Fruit fly (Drosophila melanogaster) whole organism, embryonic: ENCODE results near the gene CG18473.

ENCODE experiments used
- Adf1 ChIP-seq: fragments of 200-800 bp; sonication (Bioruptor generic); IDR thresholded peaks from 2 replicates; pipeline ENCODE4 v1.3.6; 2022; ENCODE audit warnings: missing biosample characterization, missing genetic modification characterization
- CG11093 ChIP-seq: fragments of 200-800 bp; sonication (Bioruptor generic); IDR thresholded peaks from 3 replicates; pipeline ENCODE4 v1.3.6; 2022; ENCODE audit warnings: missing biosample characterization, missing genetic modification characterization
- CG14860 ChIP-seq: fragments of 200-800 bp; sonication (Bioruptor generic); IDR thresholded peaks from 3 replicates; pipeline ENCODE4 v1.3.6; 2022; ENCODE audit warnings: missing biosample characterization, missing genetic modification characterization; ENCODE audit not compliant: partially characterized antibody
- CG15073 ChIP-seq: fragments of 200-800 bp; sonication (Bioruptor generic); optimal IDR thresholded peaks from 2 replicates; lab custom pipeline; 2016; ENCODE audit warnings: missing biosample characterization, missing genetic modification characterization
- CG15514 ChIP-seq: fragments of 200-800 bp; sonication (Bioruptor generic); optimal IDR thresholded peaks from 3 replicates; lab custom pipeline; 2017; ENCODE audit warnings: missing biosample characterization, missing genetic modification characterization, mild to moderate bottlenecking, moderate library complexity, missing genetic modification reagents
- CG17361 ChIP-seq: fragments of 200-800 bp; sonication (Bioruptor generic); IDR thresholded peaks from 3 replicates; pipeline ENCODE4 v1.3.6; 2022; ENCODE audit warnings: missing biosample characterization, missing genetic modification characterization
- TFAM ChIP-seq: fragments of 200-800 bp; sonication (Bioruptor generic); optimal IDR thresholded peaks from 2 replicates; lab custom pipeline; 2017; ENCODE audit warnings: missing biosample characterization, missing genetic modification characterization, inconsistent platforms
- ase ChIP-seq: fragments of 200-800 bp; sonication (Bioruptor generic); IDR thresholded peaks from 3 replicates; pipeline ENCODE4 v1.3.6; 2022; ENCODE audit warnings: missing biosample characterization, missing genetic modification characterization
- cad ChIP-seq: fragments of >200 bp; optimal IDR thresholded peaks from 2 replicates; lab custom pipeline; 2017; ENCODE audit warnings: missing biosample characterization, missing genetic modification characterization
- crol ChIP-seq: fragments of 200-800 bp; sonication (Bioruptor generic); IDR thresholded peaks from 2 replicates; pipeline ENCODE4 v1.3.6; 2022; ENCODE audit warnings: missing biosample characterization, missing genetic modification characterization
- p53 ChIP-seq: fragments of 200-800 bp; sonication (Bioruptor generic); optimal IDR thresholded peaks from 2 replicates; lab custom pipeline; 2016; ENCODE audit warnings: missing biosample characterization, missing genetic modification characterization
- usp ChIP-seq: fragments of >200 bp; optimal IDR thresholded peaks from 2 replicates; lab custom pipeline; 2017; ENCODE audit warnings: missing biosample characterization, missing genetic modification characterization

DNA sequence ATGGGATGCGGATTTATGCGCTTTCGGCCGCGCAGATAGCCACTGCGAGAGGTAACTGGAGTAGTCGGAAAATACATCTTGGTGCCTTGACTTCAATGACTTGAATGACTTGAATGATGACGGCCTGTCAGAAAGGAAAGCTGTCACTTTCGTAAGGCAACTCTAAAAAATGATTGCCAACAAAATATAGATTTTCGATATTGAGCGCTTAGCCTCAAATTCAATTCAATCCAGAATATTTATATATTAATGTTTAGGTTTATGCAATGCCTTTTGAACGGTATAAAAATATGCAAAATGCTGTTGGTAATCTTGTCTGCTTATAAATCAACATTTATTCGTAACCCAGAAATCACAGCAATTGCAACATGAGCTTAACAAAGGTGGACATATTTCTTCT, 45.0 kb downstream of the CG18473 start, which contains the start of gene CG44261:
- no peak for TF ChIP-seq crol (GFP tag; lab: Robert Waterston, UW)
- TF ChIP-seq p53 (GFP tag; lab: Kevin White, UChicago), result no peak
- TF ChIP-seq CG17361 (GFP tag; lab: Robert Waterston, UW), result no peak
- no peak for TF ChIP-seq Adf1 (GFP tag; lab: Robert Waterston, UW)
- TF ChIP-seq CG11093 (GFP tag; lab: Robert Waterston, UW), result no peak
- TF ChIP-seq ase (GFP tag; lab: Robert Waterston, UW), result no peak
- no peak for TF ChIP-seq CG15514 (GFP tag; lab: Kevin White, UChicago)
- no peak for TF ChIP-seq cad (GFP tag; lab: Kevin White, UChicago)
- no peak for TF ChIP-seq CG14860 (GFP tag; lab: Robert Waterston, UW)
- no peak for TF ChIP-seq TFAM (GFP tag; lab: Kevin White, UChicago)
- TF ChIP-seq usp (GFP tag; lab: Kevin White, UChicago), result no peak
- no peak for TF ChIP-seq CG15073 (GFP tag; lab: Kevin White, UChicago)
